Worm (Caenorhabditis elegans): Measurements from ENCODE around the gene E01G6.2.
A peak's percentile ranks its signal among the peaks of the same experiment; 100 is the strongest.

E01G6.2 gene

DNA sequence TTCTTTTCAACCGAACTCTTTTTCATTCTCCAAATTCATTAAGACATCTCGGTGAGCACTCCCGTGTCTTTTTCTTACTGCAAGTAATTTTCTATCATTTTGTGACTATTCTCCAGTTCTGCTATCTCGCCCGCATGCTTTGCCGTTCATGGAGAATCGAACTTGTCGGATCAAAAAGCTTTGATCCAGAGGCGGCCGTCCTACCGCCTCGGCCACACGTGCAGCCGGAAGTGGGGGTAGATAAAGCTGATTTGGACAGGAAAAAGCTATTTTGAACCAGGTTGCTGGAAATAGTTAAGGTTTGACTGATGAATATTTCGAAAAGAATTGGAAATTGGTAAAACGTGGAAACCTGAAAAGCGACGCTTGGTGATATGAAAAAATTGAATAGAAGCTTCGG, 47.8 kb downstream of the E01G6.2 start (continued):
- TF ChIP-seq egrh-3 (GFP tag; IDR thresholded peaks at IDR 0.05): no peak
- TF ChIP-seq dpff-1 (tag; optimal IDR thresholded peaks at IDR 0.05): no peak
- TF ChIP-seq lin-40 (tag; optimal IDR thresholded peaks at IDR 0.05): no peak
- no peak for TF ChIP-seq Y53G8AR.9 (GFP tag; conservative IDR thresholded peaks at IDR 0.05)
- TF ChIP-seq F10E7.11 (tag; optimal IDR thresholded peaks at IDR 0.05): no peak

DNA sequence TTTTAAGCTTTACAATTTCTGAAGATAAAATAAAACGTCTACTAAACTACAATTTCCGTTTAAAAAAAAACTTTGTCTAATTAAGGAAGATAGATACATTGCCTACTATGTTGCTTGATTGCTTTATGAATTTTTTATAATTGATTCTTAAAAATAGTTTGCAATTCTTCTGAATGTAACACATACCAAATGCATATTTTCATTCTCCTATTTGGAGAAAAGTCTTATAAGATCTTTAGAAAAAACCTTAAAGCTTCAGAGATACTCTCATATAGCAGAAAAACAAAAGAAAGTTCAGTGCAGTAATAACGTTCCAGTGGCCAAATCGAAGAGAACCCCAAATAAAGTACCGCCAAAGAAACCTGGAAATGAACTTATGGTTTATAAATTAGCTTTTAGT, 50.1 kb downstream of the E01G6.2 start, which contains the start of gene phf-32:
TSS of gene phf-32 (plus strand) at position 301 of the 400 bp plus-strand sequence.
- TF ChIP-seq B0261.1 (tag; optimal IDR thresholded peaks at IDR 0.05) (no peak), rcor-1 (GFP tag; IDR thresholded peaks at IDR 0.05) (no peak), let-526 (GFP tag; IDR thresholded peaks at IDR 0.05) (no peak), lag-1 (GFP tag; IDR thresholded peaks at IDR 0.05) (no peak), nhr-120 (GFP tag; IDR thresholded peaks at IDR 0.05) (no peak), cebp-1 (GFP tag; IDR thresholded peaks at IDR 0.05) (no peak), cebp-1 (tag; optimal IDR thresholded peaks at IDR 0.05) (no peak), aptf-3 (GFP tag; IDR thresholded peaks at IDR 0.05) (no peak), F37B4.10 (GFP tag; IDR thresholded peaks at IDR 0.05) (no peak), ekl-4 (GFP tag; IDR thresholded peaks at IDR 0.05) (no peak), F49E8.2 (tag; optimal IDR thresholded peaks at IDR 0.05; ENCODE audit: insufficient read depth) (no peak), nfya-1 (tag; optimal IDR thresholded peaks at IDR 0.05; ENCODE audit: borderline replicate concordance, insufficient read depth) (no peak), attf-6 (GFP tag; IDR thresholded peaks at IDR 0.05) (no peak), madf-8 (GFP tag; conservative IDR thresholded peaks at IDR 0.05) (no peak), unc-62 (GFP tag; optimal IDR thresholded peaks at IDR 0.05) (no peak), madf-6 (GFP tag; IDR thresholded peaks at IDR 0.05) (no peak)

DNA sequence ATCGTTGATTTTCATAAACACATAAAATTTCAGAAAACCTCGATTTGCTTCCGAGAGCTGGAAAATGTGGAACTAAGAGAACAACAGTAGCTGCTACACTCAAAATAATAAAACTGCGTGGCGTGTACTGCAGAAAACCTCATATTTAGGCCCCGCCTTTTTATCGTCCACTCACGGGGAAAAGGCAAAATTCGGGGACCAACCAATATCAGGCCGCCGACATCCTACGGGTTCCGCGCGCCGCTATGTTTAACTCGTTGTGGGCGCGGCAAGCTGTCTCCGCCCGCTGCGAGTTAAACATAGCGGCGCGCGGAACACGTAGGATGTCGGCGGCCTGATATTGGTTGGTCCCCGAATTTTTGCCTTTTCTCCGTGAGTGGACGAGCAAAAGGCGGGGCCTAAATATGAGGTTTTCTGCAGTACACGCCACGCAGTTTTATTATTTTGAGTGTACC, 51.6 kb downstream of the E01G6.2 start, which contains the start of gene F17A2.16:
TSS of gene F17A2.16 (plus strand) at position 405 of the 455 bp plus-strand sequence.
- TF ChIP-seq attf-6 (GFP tag; IDR thresholded peaks at IDR 0.05): peak; percentile 86

All from whole organism, young adult.